Fruit fly (Drosophila melanogaster) S2 (cell line): ENCODE data around the gene RagA-B.

Experiments
- CG8478 ChIP-seq: fragments of >200 bp; optimal IDR thresholded peaks from 2 replicates; lab custom pipeline; 2018
- CTCF ChIP-seq, 2 experiments: fragments of >200 bp; optimal IDR thresholded peaks; 2 replicates each; lab custom pipeline; 2018

DNA sequence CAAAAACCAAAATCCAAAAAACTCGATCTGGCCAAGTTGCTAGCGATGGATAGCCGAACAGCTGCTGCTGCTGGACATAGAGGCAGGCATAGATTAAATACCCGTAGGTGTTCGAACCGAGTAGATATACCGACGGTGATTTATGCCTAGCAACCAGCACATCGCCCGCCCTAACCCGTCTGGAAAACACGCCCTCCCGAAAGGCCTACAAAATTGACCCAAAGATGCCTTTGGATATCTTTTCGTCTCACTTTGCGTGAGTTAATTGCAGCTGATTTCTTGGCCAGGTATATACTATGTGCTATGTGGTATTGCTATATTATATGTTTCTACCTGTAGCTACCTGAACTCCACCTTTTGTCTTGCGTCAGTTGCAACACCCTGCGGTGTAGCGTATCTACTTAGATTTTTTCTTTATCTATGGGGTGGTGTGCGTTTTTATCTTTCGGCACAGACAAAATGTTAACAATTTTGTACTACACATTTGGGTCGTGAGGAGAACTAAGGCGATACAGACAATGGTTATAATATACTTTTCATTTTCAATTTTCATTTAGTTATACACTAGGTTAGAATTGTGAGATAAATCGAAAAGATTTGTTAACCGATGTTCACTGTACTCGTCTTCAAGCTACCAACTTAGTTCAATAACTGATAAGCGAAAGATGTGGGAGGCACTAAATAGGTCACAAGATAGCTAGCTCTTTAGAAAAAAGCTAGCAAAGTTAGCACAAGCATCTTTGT, 46.1 kb upstream of the RagA-B start:
- TF ChIP-seq CG8478 (no peak), CTCF (optimal IDR thresholded peaks at IDR 0.05; lab: Kevin White, UChicago) (no peak)
